Fruit fly (Drosophila melanogaster) whole organism, embryonic: ENCODE results near the gene Drsl4.

Experiments
- Antp ChIP-seq: fragments of 200-800 bp; sonication (Bioruptor generic); optimal IDR thresholded peaks from 3 replicates; lab custom pipeline; 2016; ENCODE audit warnings: missing biosample characterization, missing genetic modification characterization
- Atf6 ChIP-seq: fragments of 200-800 bp; sonication (Bioruptor generic); IDR thresholded peaks from 2 replicates; pipeline ENCODE4 v1.3.6; 2022; ENCODE audit warnings: missing biosample characterization, missing genetic modification characterization
- Bdp1 ChIP-seq: fragments of 200-800 bp; sonication (Bioruptor generic); optimal IDR thresholded peaks from 3 replicates; lab custom pipeline; 2016; ENCODE audit warnings: missing biosample characterization, missing genetic modification characterization
- Bteb2 ChIP-seq: fragments of 200-800 bp; sonication (Bioruptor generic); optimal IDR thresholded peaks from 2 replicates; lab custom pipeline; 2016; ENCODE audit warnings: missing biosample characterization, missing genetic modification characterization
- CG10431 ChIP-seq: fragments of 200-800 bp; sonication (Bioruptor generic); optimal IDR thresholded peaks from 3 replicates; lab custom pipeline; 2018; ENCODE audit warnings: missing biosample characterization, mild to moderate bottlenecking, missing genetic modification characterization
- CG10565 ChIP-seq: fragments of 200-800 bp; sonication (Bioruptor generic); optimal IDR thresholded peaks from 3 replicates; lab custom pipeline; 2016; ENCODE audit warnings: missing biosample characterization, mild to moderate bottlenecking, missing genetic modification characterization
- CG11696 ChIP-seq: fragments of 200-800 bp; sonication (Bioruptor generic); IDR thresholded peaks from 2 replicates; pipeline ENCODE4 v1.3.6; 2022; ENCODE audit warnings: missing biosample characterization, missing genetic modification characterization
- CG13296 ChIP-seq: fragments of 200-800 bp; sonication (Bioruptor generic); optimal IDR thresholded peaks from 3 replicates; lab custom pipeline; 2018; ENCODE audit warnings: missing biosample characterization, mild to moderate bottlenecking, missing genetic modification characterization
- CG16863 ChIP-seq: fragments of 200-800 bp; sonication (Bioruptor generic); optimal IDR thresholded peaks from 3 replicates; lab custom pipeline; 2016; ENCODE audit warnings: missing biosample characterization, missing genetic modification characterization
- CG17186 ChIP-seq: fragments of 200-800 bp; sonication (Bioruptor generic); optimal IDR thresholded peaks from 3 replicates; lab custom pipeline; 2017; ENCODE audit warnings: missing biosample characterization, missing genetic modification reagents, missing genetic modification characterization
- CG18619 ChIP-seq: fragments of 200-800 bp; sonication (Bioruptor generic); optimal IDR thresholded peaks from 3 replicates; lab custom pipeline; 2017; ENCODE audit warnings: missing biosample characterization, mild to moderate bottlenecking, missing genetic modification characterization
- CG32767 ChIP-seq: fragments of 200-800 bp; sonication (Bioruptor generic); IDR thresholded peaks from 2 replicates; pipeline ENCODE4 v1.3.6; 2022; ENCODE audit warnings: missing biosample characterization, missing genetic modification characterization
- CG34422 ChIP-seq: fragments of 200-800 bp; sonication (Bioruptor generic); IDR thresholded peaks from 3 replicates; pipeline ENCODE4 v1.3.6; 2022; ENCODE audit warnings: missing biosample characterization, missing genetic modification characterization
- CG4282 ChIP-seq: fragments of 200-800 bp; sonication (Bioruptor generic); optimal IDR thresholded peaks from 2 replicates; lab custom pipeline; 2016; ENCODE audit warnings: missing biosample characterization, missing genetic modification characterization
- CG5953 ChIP-seq: fragments of 200-800 bp; sonication (Bioruptor generic); IDR thresholded peaks from 2 replicates; pipeline ENCODE4 v1.3.6; 2022; ENCODE audit warnings: missing biosample characterization, missing genetic modification characterization
- CG7372 ChIP-seq: fragments of 200-800 bp; sonication (Bioruptor generic); IDR thresholded peaks from 2 replicates; pipeline ENCODE4 v1.3.6; 2022; ENCODE audit warnings: missing biosample characterization, missing genetic modification characterization
- CG7786 ChIP-seq: fragments of 200-800 bp; sonication (Bioruptor generic); optimal IDR thresholded peaks from 2 replicates; lab custom pipeline; 2016; ENCODE audit warnings: missing biosample characterization, missing genetic modification characterization
- CTCF ChIP-seq: fragments of 200-800 bp; sonication (Bioruptor generic); optimal IDR thresholded peaks from 2 replicates; lab custom pipeline; 2017; ENCODE audit warnings: missing biosample characterization, mild to moderate bottlenecking, missing genetic modification characterization, moderate library complexity
- Dip3 ChIP-seq: fragments of 200-800 bp; sonication (Bioruptor generic); optimal IDR thresholded peaks from 3 replicates; lab custom pipeline; 2016; ENCODE audit warnings: missing biosample characterization, missing genetic modification characterization
- Ets97D ChIP-seq: fragments of 200-800 bp; sonication (Bioruptor generic); optimal IDR thresholded peaks from 3 replicates; lab custom pipeline; 2016; ENCODE audit warnings: missing biosample characterization, missing genetic modification characterization
- GATAe ChIP-seq: fragments of 200-800 bp; sonication (Bioruptor generic); conservative IDR thresholded peaks from 2 replicates; pipeline ENCODE4 v1.3.6; 2022; ENCODE audit warnings: missing biosample characterization, missing genetic modification characterization
- Lpt ChIP-seq: fragments of >200 bp; optimal IDR thresholded peaks from 2 replicates; lab custom pipeline; 2018; ENCODE audit warnings: missing biosample characterization, missing genetic modification characterization
- Nf-YA ChIP-seq: fragments of 200-800 bp; sonication (Bioruptor generic); IDR thresholded peaks from 2 replicates; pipeline ENCODE4 v1.3.6; 2022; ENCODE audit warnings: missing biosample characterization, missing genetic modification characterization
- Oaz ChIP-seq: fragments of 200-800 bp; sonication (Bioruptor generic); IDR thresholded peaks from 2 replicates; pipeline ENCODE4 v1.3.6; 2022; ENCODE audit warnings: missing biosample characterization, missing genetic modification characterization
- Spps ChIP-seq: fragments of 200-800 bp; sonication (Bioruptor generic); optimal IDR thresholded peaks from 2 replicates; lab custom pipeline; 2018; ENCODE audit warnings: missing biosample characterization, mild to moderate bottlenecking, missing genetic modification characterization
- Sry-β ChIP-seq: fragments of 200-800 bp; sonication (Bioruptor generic); optimal IDR thresholded peaks from 2 replicates; lab custom pipeline; 2018; ENCODE audit warnings: missing biosample characterization, mild to moderate bottlenecking, missing genetic modification characterization, moderate library complexity
- YL-1 ChIP-seq: fragments of 200-800 bp; sonication (Bioruptor generic); optimal IDR thresholded peaks from 3 replicates; lab custom pipeline; 2017; ENCODE audit warnings: missing biosample characterization, mild to moderate bottlenecking, missing genetic modification characterization
- bbx ChIP-seq: fragments of 200-800 bp; sonication (Bioruptor generic); IDR thresholded peaks from 2 replicates; pipeline ENCODE4 v1.3.6; 2022; ENCODE audit warnings: missing biosample characterization, missing genetic modification characterization; ENCODE audit not compliant: partially characterized antibody
- cato ChIP-seq: fragments of 200-800 bp; sonication (Bioruptor generic); optimal IDR thresholded peaks from 2 replicates; lab custom pipeline; 2016; ENCODE audit warnings: missing biosample characterization, missing genetic modification characterization, borderline replicate concordance
- fd102C ChIP-seq: fragments of 200-800 bp; sonication (Bioruptor generic); optimal IDR thresholded peaks from 2 replicates; lab custom pipeline; 2018; ENCODE audit warnings: missing biosample characterization, mild to moderate bottlenecking, missing genetic modification characterization, moderate library complexity
- ham ChIP-seq: fragments of 200-800 bp; sonication (Bioruptor generic); IDR thresholded peaks from 2 replicates; pipeline ENCODE4 v1.3.6; 2022; ENCODE audit warnings: missing biosample characterization, missing genetic modification characterization
- hth ChIP-seq: fragments of >200 bp; optimal IDR thresholded peaks from 2 replicates; lab custom pipeline; 2017; ENCODE audit warnings: inconsistent platforms
- lilli ChIP-seq: fragments of 200-800 bp; sonication (Bioruptor generic); optimal IDR thresholded peaks from 3 replicates; lab custom pipeline; 2016; ENCODE audit warnings: missing biosample characterization, missing genetic modification characterization
- luna ChIP-seq: fragments of 200-800 bp; sonication (Bioruptor generic); optimal IDR thresholded peaks from 2 replicates; lab custom pipeline; 2016; ENCODE audit warnings: missing biosample characterization, missing genetic modification characterization
- nerfin-1 ChIP-seq: fragments of 200-800 bp; sonication (Bioruptor generic); optimal IDR thresholded peaks from 3 replicates; lab custom pipeline; 2019; ENCODE audit warnings: missing biosample characterization, mild to moderate bottlenecking, missing genetic modification characterization, moderate library complexity
- nerfin-2 ChIP-seq: fragments of 200-800 bp; sonication (Bioruptor generic); IDR thresholded peaks from 2 replicates; pipeline ENCODE4 v1.3.6; 2022; ENCODE audit warnings: missing biosample characterization, missing genetic modification characterization; ENCODE audit not compliant: partially characterized antibody
- nom ChIP-seq: fragments of 200-800 bp; sonication (Bioruptor generic); optimal IDR thresholded peaks from 2 replicates; lab custom pipeline; 2017; ENCODE audit warnings: missing biosample characterization, missing genetic modification characterization, mild to moderate bottlenecking, moderate library complexity, missing genetic modification reagents
- odd ChIP-seq: fragments of 200-800 bp; sonication (Bioruptor generic); optimal IDR thresholded peaks from 2 replicates; lab custom pipeline; 2017; ENCODE audit warnings: missing biosample characterization, mild to moderate bottlenecking, missing genetic modification characterization
- phol ChIP-seq: fragments of 200-800 bp; sonication (Bioruptor generic); optimal IDR thresholded peaks from 3 replicates; lab custom pipeline; 2018; ENCODE audit warnings: missing biosample characterization, mild to moderate bottlenecking, missing genetic modification characterization, moderate library complexity
- pros ChIP-seq: fragments of 200-800 bp; sonication (Bioruptor generic); optimal IDR thresholded peaks from 3 replicates; lab custom pipeline; 2019; ENCODE audit warnings: missing biosample characterization, mild to moderate bottlenecking, missing genetic modification characterization, moderate library complexity
- rib ChIP-seq: fragments of 200-800 bp; sonication (Bioruptor generic); IDR thresholded peaks from 2 replicates; pipeline ENCODE4 v1.3.6; 2022; ENCODE audit warnings: missing biosample characterization, missing genetic modification characterization
- row ChIP-seq: fragments of 200-800 bp; sonication (Bioruptor generic); IDR thresholded peaks from 3 replicates; pipeline ENCODE4 v1.3.6; 2022; ENCODE audit warnings: missing biosample characterization, missing genetic modification characterization
- sima ChIP-seq: fragments of 200-800 bp; sonication (Bioruptor generic); optimal IDR thresholded peaks from 2 replicates; lab custom pipeline; 2016; ENCODE audit warnings: missing biosample characterization, missing genetic modification characterization
- sisA ChIP-seq: fragments of 200-800 bp; sonication (Bioruptor generic); IDR thresholded peaks from 2 replicates; pipeline ENCODE4 v1.3.6; 2022; ENCODE audit warnings: missing biosample characterization, missing genetic modification characterization
- sob ChIP-seq: fragments of 200-800 bp; sonication (Bioruptor generic); IDR thresholded peaks from 2 replicates; pipeline ENCODE4 v1.3.6; 2022; ENCODE audit warnings: missing biosample characterization, missing genetic modification characterization
- sqz ChIP-seq: fragments of 200-800 bp; sonication (Bioruptor generic); optimal IDR thresholded peaks from 3 replicates; lab custom pipeline; 2018; ENCODE audit warnings: missing biosample characterization, mild to moderate bottlenecking, missing genetic modification characterization
- stwl ChIP-seq: fragments of 200-800 bp; sonication (Bioruptor generic); optimal IDR thresholded peaks from 3 replicates; lab custom pipeline; 2018; ENCODE audit warnings: missing biosample characterization, mild to moderate bottlenecking, missing genetic modification characterization, moderate library complexity
- tap ChIP-seq: fragments of 200-800 bp; optimal IDR thresholded peaks from 3 replicates; lab custom pipeline; 2019; ENCODE audit warnings: missing biosample characterization, mild to moderate bottlenecking, missing genetic modification characterization, moderate library complexity
- tgo ChIP-seq: fragments of 200-800 bp; sonication (Bioruptor generic); IDR thresholded peaks from 3 replicates; pipeline ENCODE4 v1.3.6; 2022; ENCODE audit warnings: missing biosample characterization, missing genetic modification characterization
- tll ChIP-seq, 2 experiments: fragments of 200-800 bp in 1 of 2; fragments of >200 bp in 1 of 2; sonication (Bioruptor generic) in 1 of 2; optimal IDR thresholded peaks; 2 replicates each; lab custom pipeline; 2017 to 2019; ENCODE audit warnings: missing biosample characterization in 2 of 2, missing genetic modification characterization in 2 of 2, mild to moderate bottlenecking in 1 of 2, moderate library complexity in 1 of 2
- vfl ChIP-seq: fragments of 200-800 bp; sonication (Bioruptor generic); optimal IDR thresholded peaks from 2 replicates; lab custom pipeline; 2016; ENCODE audit warnings: missing biosample characterization, missing genetic modification characterization
- wek ChIP-seq: fragments of 200-800 bp; sonication (Bioruptor generic); optimal IDR thresholded peaks from 3 replicates; lab custom pipeline; 2018; ENCODE audit warnings: missing biosample characterization, mild to moderate bottlenecking, missing genetic modification characterization, moderate library complexity

Drsl4 gene

DNA sequence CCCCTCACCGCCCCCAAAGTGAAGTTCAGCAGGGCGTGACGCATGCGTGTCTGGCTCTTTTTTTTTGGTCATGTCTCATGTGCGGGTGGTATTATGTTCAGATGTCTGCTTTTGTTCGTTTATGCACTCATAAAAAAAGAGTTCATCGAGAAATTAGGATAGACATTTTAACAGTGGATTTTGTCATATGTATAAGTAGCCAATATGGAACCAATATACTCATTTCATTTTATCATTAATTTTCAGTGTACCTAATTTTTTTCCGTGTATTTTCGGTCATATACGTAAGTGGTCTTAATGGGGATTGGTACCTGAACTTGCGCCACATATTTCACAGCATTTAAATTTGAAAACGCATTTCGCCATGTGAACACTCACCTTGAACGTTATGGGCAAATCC lies 15.1 kb upstream of the Drsl4 start (continued):
- TF ChIP-seq Atf6 (GFP tag; lab: Robert Waterston, UW) = peak; percentile 57; the same call in 1 of the 2 replicates
- TF ChIP-seq Ets97D (GFP tag; lab: Kevin White, UChicago) = no peak
- TF ChIP-seq Sry-β (GFP tag; lab: Kevin White, UChicago) = no peak
- no peak for TF ChIP-seq tll (GFP tag; optimal IDR thresholded peaks at IDR 0.05; lab: Kevin White, UChicago)
- TF ChIP-seq Bteb2 (GFP tag; lab: Kevin White, UChicago) = no peak
- no peak for TF ChIP-seq bbx (GFP tag; lab: Robert Waterston, UW)
- no peak for TF ChIP-seq ham (GFP tag; lab: Robert Waterston, UW)
- peak; percentile 25 for TF ChIP-seq Bdp1 (GFP tag; lab: Kevin White, UChicago)
- TF ChIP-seq hth = no peak
- peak; percentile 70 for TF ChIP-seq Spps (tag; lab: Kevin White, UChicago)
- TF ChIP-seq CTCF = no peak
- peak; percentile 63; the same call in 1 of the 3 replicates for TF ChIP-seq CG34422
- no peak for TF ChIP-seq CG17186
- TF ChIP-seq sob (GFP tag; lab: Robert Waterston, UW) = peak; percentile 72
- TF ChIP-seq fd102C = no peak
- peak; percentile 67 for TF ChIP-seq Oaz (GFP tag; lab: Robert Waterston, UW)
- peak; percentile 55; the same call in 1 of the 2 replicates for TF ChIP-seq CG11696 (GFP tag; lab: Robert Waterston, UW)
- TF ChIP-seq nerfin-2 (GFP tag; lab: Robert Waterston, UW) = no peak
- 0 out of 2 replicates have a peak, but pooled peaks have one; percentile 30 for TF ChIP-seq CG7372 (GFP tag; lab: Robert Waterston, UW)
- no peak for TF ChIP-seq CG13296
- no peak for TF ChIP-seq rib (GFP tag; lab: Robert Waterston, UW)
- TF ChIP-seq stwl (tag; lab: Kevin White, UChicago) = no peak
- peak; percentile 74 for TF ChIP-seq sqz (GFP tag; lab: Kevin White, UChicago)
- TF ChIP-seq Nf-YA (GFP tag; lab: Robert Waterston, UW) = no peak
- no peak for TF ChIP-seq luna (GFP tag; lab: Kevin White, UChicago)
- peak; percentile 50 for TF ChIP-seq nerfin-1
- no peak for TF ChIP-seq sima
- no peak for TF ChIP-seq GATAe (GFP tag; lab: Robert Waterston, UW)
- TF ChIP-seq CG7786 (GFP tag; lab: Kevin White, UChicago) = peak; percentile 29
- no peak for TF ChIP-seq vfl (GFP tag; lab: Kevin White, UChicago)
- TF ChIP-seq cato = no peak
- no peak for TF ChIP-seq CG4282
- TF ChIP-seq tgo (GFP tag; lab: Robert Waterston, UW) = peak; percentile 72
- no peak for TF ChIP-seq odd (GFP tag; lab: Kevin White, UChicago)
- no peak for TF ChIP-seq Lpt (GFP tag; lab: Kevin White, UChicago)
- TF ChIP-seq sisA = peak; percentile 63
- no peak for TF ChIP-seq CG10565 (GFP tag; lab: Kevin White, UChicago)
- TF ChIP-seq pros (GFP tag; lab: Kevin White, UChicago) = no peak
- TF ChIP-seq phol (tag; lab: Kevin White, UChicago) = peak; percentile 70
- TF ChIP-seq nom (GFP tag; lab: Kevin White, UChicago) = no peak
- peak; percentile 55; the same call in 1 of the 2 replicates for TF ChIP-seq CG32767 (GFP tag; lab: Robert Waterston, UW)
- TF ChIP-seq CG16863 (GFP tag; lab: Kevin White, UChicago) = peak; percentile 40
- peak; percentile 45; the same call in 1 of the 2 replicates for TF ChIP-seq CG5953 (GFP tag; lab: Robert Waterston, UW)
- TF ChIP-seq CG10431 (GFP tag; lab: Kevin White, UChicago) = no peak
- TF ChIP-seq row (GFP tag; lab: Robert Waterston, UW) = peak; percentile 73
- no peak for TF ChIP-seq lilli (GFP tag; lab: Kevin White, UChicago)
- TF ChIP-seq Dip3 (GFP tag; lab: Kevin White, UChicago) = no peak
- peak; percentile 19 for TF ChIP-seq wek (GFP tag; lab: Kevin White, UChicago)
- TF ChIP-seq tap (tag; lab: Kevin White, UChicago) = peak; percentile 50
- no peak for TF ChIP-seq YL-1
- TF ChIP-seq CG18619 (GFP tag; lab: Kevin White, UChicago) = peak; percentile 1
- TF ChIP-seq Antp = peak; percentile 22
